Fruit fly (Drosophila melanogaster) whole organism, embryonic: ENCODE data around the gene Act87E.
A peak's percentile ranks its signal among the peaks of the same experiment; 100 is the strongest.

Experiments
- Aef1 ChIP-seq: fragments of 200-800 bp; sonication (Bioruptor generic); IDR thresholded peaks from 3 replicates; pipeline ENCODE4 v1.3.6; 2022; ENCODE audit warnings: missing biosample characterization, missing genetic modification characterization
- Bdp1 ChIP-seq: fragments of 200-800 bp; sonication (Bioruptor generic); optimal IDR thresholded peaks from 3 replicates; lab custom pipeline; 2016; ENCODE audit warnings: missing biosample characterization, missing genetic modification characterization
- CG11504 ChIP-seq: fragments of 200-800 bp; sonication (Bioruptor generic); optimal IDR thresholded peaks from 3 replicates; lab custom pipeline; 2019; ENCODE audit warnings: missing biosample characterization, mild to moderate bottlenecking, missing genetic modification characterization, moderate library complexity
- CG12391 ChIP-seq: fragments of 200-800 bp; sonication (Bioruptor generic); optimal IDR thresholded peaks from 3 replicates; lab custom pipeline; 2018; ENCODE audit warnings: missing biosample characterization, mild to moderate bottlenecking, missing genetic modification characterization, moderate library complexity
- CG12942 ChIP-seq: fragments of 200-800 bp; sonication (Bioruptor generic); optimal IDR thresholded peaks from 3 replicates; lab custom pipeline; 2016; ENCODE audit warnings: missing biosample characterization, missing genetic modification characterization
- CG14860 ChIP-seq: fragments of 200-800 bp; sonication (Bioruptor generic); IDR thresholded peaks from 3 replicates; pipeline ENCODE4 v1.3.6; 2022; ENCODE audit warnings: missing biosample characterization, missing genetic modification characterization; ENCODE audit not compliant: partially characterized antibody
- CG15514 ChIP-seq: fragments of 200-800 bp; sonication (Bioruptor generic); optimal IDR thresholded peaks from 3 replicates; lab custom pipeline; 2017; ENCODE audit warnings: missing biosample characterization, missing genetic modification characterization, mild to moderate bottlenecking, moderate library complexity, missing genetic modification reagents
- CG15696 ChIP-seq: fragments of 200-800 bp; sonication (Bioruptor generic); optimal IDR thresholded peaks from 2 replicates; lab custom pipeline; 2019; ENCODE audit warnings: missing biosample characterization, mild to moderate bottlenecking, missing genetic modification characterization, moderate library complexity
- CG1603 ChIP-seq: fragments of 200-800 bp; sonication (Bioruptor generic); optimal IDR thresholded peaks from 2 replicates; lab custom pipeline; 2019; ENCODE audit warnings: missing biosample characterization, mild to moderate bottlenecking, missing genetic modification characterization, moderate library complexity
- CG16815 ChIP-seq: fragments of 200-800 bp; sonication (Bioruptor generic); optimal IDR thresholded peaks from 3 replicates; lab custom pipeline; 2017; ENCODE audit warnings: missing biosample characterization, mild to moderate bottlenecking, missing genetic modification characterization
- CG17328 ChIP-seq: fragments of 200-800 bp; sonication (Bioruptor generic); IDR thresholded peaks from 2 replicates; pipeline ENCODE4 v1.3.6; 2022; ENCODE audit warnings: missing biosample characterization, missing genetic modification characterization
- CG2202 ChIP-seq: fragments of 200-800 bp; sonication (Bioruptor generic); optimal IDR thresholded peaks from 2 replicates; lab custom pipeline; 2018; ENCODE audit warnings: missing biosample characterization, mild to moderate bottlenecking, missing genetic modification characterization
- CG31441 ChIP-seq: fragments of 200-800 bp; sonication (Bioruptor generic); IDR thresholded peaks from 2 replicates; pipeline ENCODE4 v1.3.6; 2022; ENCODE audit warnings: missing biosample characterization, missing genetic modification characterization
- CG5245 ChIP-seq: fragments of 200-800 bp; sonication (Bioruptor generic); optimal IDR thresholded peaks from 3 replicates; lab custom pipeline; 2016; ENCODE audit warnings: missing biosample characterization, missing genetic modification characterization
- CG5953 ChIP-seq: fragments of 200-800 bp; sonication (Bioruptor generic); IDR thresholded peaks from 2 replicates; pipeline ENCODE4 v1.3.6; 2022; ENCODE audit warnings: missing biosample characterization, missing genetic modification characterization
- CG6654 ChIP-seq: fragments of 200-800 bp; sonication (Bioruptor generic); optimal IDR thresholded peaks from 2 replicates; lab custom pipeline; 2017; ENCODE audit warnings: missing biosample characterization, mild to moderate bottlenecking, missing genetic modification characterization
- CG9817 ChIP-seq: fragments of 200-800 bp; sonication (Bioruptor generic); optimal IDR thresholded peaks from 2 replicates; lab custom pipeline; 2018; ENCODE audit warnings: missing biosample characterization, mild to moderate bottlenecking, missing genetic modification characterization, moderate library complexity
- CG9876 ChIP-seq: fragments of 200-800 bp; sonication (Bioruptor generic); optimal IDR thresholded peaks from 2 replicates; lab custom pipeline; 2016; ENCODE audit warnings: missing biosample characterization, missing genetic modification characterization
- CG9932 ChIP-seq: fragments of 200-800 bp; sonication (Bioruptor generic); IDR thresholded peaks from 2 replicates; pipeline ENCODE4 v1.3.6; 2022; ENCODE audit warnings: missing biosample characterization, missing genetic modification characterization
- CTCF ChIP-seq: fragments of 200-800 bp; sonication (Bioruptor generic); optimal IDR thresholded peaks from 2 replicates; lab custom pipeline; 2017; ENCODE audit warnings: missing biosample characterization, mild to moderate bottlenecking, missing genetic modification characterization, moderate library complexity
- Doc2 ChIP-seq: fragments of 200-800 bp; sonication (Bioruptor generic); IDR thresholded peaks from 2 replicates; pipeline ENCODE4 v1.3.6; 2022; ENCODE audit warnings: missing biosample characterization, missing genetic modification characterization
- ERR ChIP-seq: fragments of 200-800 bp; sonication (Bioruptor generic); optimal IDR thresholded peaks from 2 replicates; lab custom pipeline; 2016; ENCODE audit warnings: missing biosample characterization, missing genetic modification characterization
- Elba2 ChIP-seq: fragments of 200-800 bp; sonication (Bioruptor generic); optimal IDR thresholded peaks from 3 replicates; lab custom pipeline; 2016; ENCODE audit warnings: missing biosample characterization, missing genetic modification characterization
- H2.0 ChIP-seq: fragments of 200-800 bp; sonication (Bioruptor generic); IDR thresholded peaks from 2 replicates; pipeline ENCODE4 v1.3.6; 2022; ENCODE audit warnings: missing biosample characterization, missing genetic modification characterization
- HmgD ChIP-seq: fragments of 200-800 bp; sonication (Bioruptor generic); optimal IDR thresholded peaks from 3 replicates; lab custom pipeline; 2016; ENCODE audit warnings: missing biosample characterization, missing genetic modification characterization
- Myb ChIP-seq: fragments of 200-800 bp; sonication (Bioruptor generic); optimal IDR thresholded peaks from 2 replicates; lab custom pipeline; 2016; ENCODE audit warnings: missing biosample characterization, missing genetic modification characterization
- NK7.1 ChIP-seq: fragments of 200-800 bp; sonication (Bioruptor generic); optimal IDR thresholded peaks from 3 replicates; lab custom pipeline; 2016; ENCODE audit warnings: missing biosample characterization, missing genetic modification characterization
- Ravus ChIP-seq: fragments of 200-800 bp; sonication (Bioruptor generic); IDR thresholded peaks from 2 replicates; pipeline ENCODE4 v1.3.6; 2022; ENCODE audit warnings: missing biosample characterization, missing genetic modification characterization
- Sox102F ChIP-seq: fragments of 200-800 bp; sonication (Bioruptor generic); optimal IDR thresholded peaks from 2 replicates; lab custom pipeline; 2018; ENCODE audit warnings: missing biosample characterization, mild to moderate bottlenecking, missing genetic modification characterization, moderate library complexity
- Ssrp ChIP-seq: fragments of 200-800 bp; sonication (Bioruptor generic); optimal IDR thresholded peaks from 2 replicates; lab custom pipeline; 2018; ENCODE audit warnings: missing biosample characterization, mild to moderate bottlenecking, missing genetic modification characterization, moderate library complexity
- amos ChIP-seq: fragments of 200-800 bp; sonication (Bioruptor generic); IDR thresholded peaks from 2 replicates; pipeline ENCODE4 v1.3.6; 2022; ENCODE audit warnings: missing biosample characterization, missing genetic modification characterization; ENCODE audit not compliant: partially characterized antibody
- ase ChIP-seq: fragments of 200-800 bp; sonication (Bioruptor generic); IDR thresholded peaks from 3 replicates; pipeline ENCODE4 v1.3.6; 2022; ENCODE audit warnings: missing biosample characterization, missing genetic modification characterization
- chn ChIP-seq: fragments of 200-800 bp; sonication (Bioruptor generic); optimal IDR thresholded peaks from 2 replicates; lab custom pipeline; 2016; ENCODE audit warnings: missing biosample characterization, missing genetic modification characterization
- fd102C ChIP-seq: fragments of 200-800 bp; sonication (Bioruptor generic); optimal IDR thresholded peaks from 2 replicates; lab custom pipeline; 2018; ENCODE audit warnings: missing biosample characterization, mild to moderate bottlenecking, missing genetic modification characterization, moderate library complexity
- insv ChIP-seq, 2 experiments: fragments of 200-800 bp; sonication (Bioruptor generic); optimal IDR thresholded peaks; 3 replicates each; lab custom pipeline; 2016 to 2018; ENCODE audit warnings: missing biosample characterization in 2 of 2, missing genetic modification characterization in 2 of 2
- knrl ChIP-seq: fragments of 200-800 bp; sonication (Bioruptor generic); IDR thresholded peaks from 3 replicates; pipeline ENCODE4 v1.3.6; 2022; ENCODE audit warnings: missing biosample characterization, missing genetic modification characterization; ENCODE audit not compliant: partially characterized antibody
- oc ChIP-seq: fragments of 200-800 bp; sonication (Bioruptor generic); optimal IDR thresholded peaks from 2 replicates; lab custom pipeline; 2018; ENCODE audit warnings: missing biosample characterization, mild to moderate bottlenecking, missing genetic modification characterization, moderate library complexity
- org-1 ChIP-seq: fragments of 200-800 bp; sonication (Bioruptor generic); optimal IDR thresholded peaks from 2 replicates; lab custom pipeline; 2017; ENCODE audit warnings: missing biosample characterization, missing genetic modification characterization
- peb ChIP-seq: fragments of 200-800 bp; sonication (Bioruptor generic); IDR thresholded peaks from 2 replicates; pipeline ENCODE4 v1.3.6; 2022; ENCODE audit warnings: missing biosample characterization, missing genetic modification characterization
- pho ChIP-seq: fragments of 200-800 bp; sonication (Bioruptor generic); optimal IDR thresholded peaks from 2 replicates; lab custom pipeline; 2016; ENCODE audit warnings: missing biosample characterization, missing genetic modification characterization
- rib ChIP-seq: fragments of 200-800 bp; sonication (Bioruptor generic); IDR thresholded peaks from 2 replicates; pipeline ENCODE4 v1.3.6; 2022; ENCODE audit warnings: missing biosample characterization, missing genetic modification characterization
- sens-2 ChIP-seq: fragments of 200-800 bp; sonication (Bioruptor generic); IDR thresholded peaks from 2 replicates; pipeline ENCODE4 v1.3.6; 2022; ENCODE audit warnings: missing biosample characterization, missing genetic modification characterization
- stwl ChIP-seq: fragments of 200-800 bp; sonication (Bioruptor generic); optimal IDR thresholded peaks from 3 replicates; lab custom pipeline; 2018; ENCODE audit warnings: missing biosample characterization, mild to moderate bottlenecking, missing genetic modification characterization, moderate library complexity
- tgo ChIP-seq: fragments of 200-800 bp; sonication (Bioruptor generic); IDR thresholded peaks from 3 replicates; pipeline ENCODE4 v1.3.6; 2022; ENCODE audit warnings: missing biosample characterization, missing genetic modification characterization
- tll ChIP-seq, 2 experiments: fragments of 200-800 bp in 1 of 2; fragments of >200 bp in 1 of 2; sonication (Bioruptor generic) in 1 of 2; optimal IDR thresholded peaks; 2 replicates each; lab custom pipeline; 2017 to 2019; ENCODE audit warnings: missing biosample characterization in 2 of 2, missing genetic modification characterization in 2 of 2, mild to moderate bottlenecking in 1 of 2, moderate library complexity in 1 of 2
- tx ChIP-seq: fragments of 200-800 bp; sonication (Bioruptor generic); optimal IDR thresholded peaks from 2 replicates; lab custom pipeline; 2016; ENCODE audit warnings: missing biosample characterization, missing genetic modification characterization
- unpg ChIP-seq: fragments of 200-800 bp; sonication (Bioruptor generic); optimal IDR thresholded peaks from 3 replicates; lab custom pipeline; 2018; ENCODE audit warnings: missing biosample characterization, mild to moderate bottlenecking, missing genetic modification characterization, moderate library complexity
- wek ChIP-seq: fragments of 200-800 bp; sonication (Bioruptor generic); optimal IDR thresholded peaks from 3 replicates; lab custom pipeline; 2018; ENCODE audit warnings: missing biosample characterization, mild to moderate bottlenecking, missing genetic modification characterization, moderate library complexity
- zen2 ChIP-seq: fragments of 200-800 bp; sonication (Bioruptor generic); IDR thresholded peaks from 3 replicates; pipeline ENCODE4 v1.3.6; 2022; ENCODE audit warnings: missing biosample characterization, missing genetic modification characterization; ENCODE audit not compliant: partially characterized antibody
- zfh1 ChIP-seq: fragments of 200-800 bp; sonication (Bioruptor generic); IDR thresholded peaks from 3 replicates; pipeline ENCODE4 v1.3.6; 2022; ENCODE audit warnings: missing biosample characterization, missing genetic modification characterization

Gene Act87E

dm6 chr3R:13403032-13403459, 22.7 kb upstream of the Act87E start, which contains the start of gene Dpm3 (continued):
- peak; percentile 94 for TF ChIP-seq knrl (GFP tag; lab: Robert Waterston, UW)
- no peak for TF ChIP-seq Ravus (GFP tag; lab: Robert Waterston, UW)
- peak; percentile 40 for TF ChIP-seq CG9817
- TF ChIP-seq CG6654, result no peak
- peak; percentile 96 for TF ChIP-seq stwl (tag; lab: Kevin White, UChicago)
- peak; percentile 39 for TF ChIP-seq Bdp1 (GFP tag; lab: Kevin White, UChicago)
- TF ChIP-seq pho (GFP tag; lab: Kevin White, UChicago), result peak; percentile 60
- peak; percentile 84 for TF ChIP-seq zen2
- TF ChIP-seq CG14860 (GFP tag; lab: Robert Waterston, UW), result peak; percentile 91
- TF ChIP-seq Sox102F (GFP tag; lab: Kevin White, UChicago), result peak; percentile 13
- TF ChIP-seq CG9876 (GFP tag; lab: Kevin White, UChicago), result peak; percentile 57
- TF ChIP-seq CG15514 (GFP tag; lab: Kevin White, UChicago), result peak; percentile 58

dm6 chr3R:13404841-13405441, 20.8 kb upstream of the Act87E start, which contains the start of gene yellow-e3:
Gene yellow-e3, minus strand, starts transcription at chr3R:13404870.
- TF ChIP-seq HmgD (GFP tag; lab: Kevin White, UChicago), result no peak
- TF ChIP-seq wek, result no peak
- TF ChIP-seq Myb (GFP tag; lab: Kevin White, UChicago), result no peak
- peak; percentile 28 for TF ChIP-seq Elba2 (GFP tag; lab: Kevin White, UChicago)
- peak; percentile 64; the same call in 2 of the 3 replicates for TF ChIP-seq zfh1
- TF ChIP-seq CG9932 (GFP tag; lab: Robert Waterston, UW), result no peak
- 0 out of 2 replicates have a peak, but pooled peaks have one; percentile 35 for TF ChIP-seq CG31441
- TF ChIP-seq CG15514 (GFP tag; lab: Kevin White, UChicago), result no peak
- TF ChIP-seq fd102C (GFP tag; lab: Kevin White, UChicago), result peak; percentile 64
- peak in 1 of 2 experiments; percentile 75 for TF ChIP-seq tll (GFP tag; optimal IDR thresholded peaks at IDR 0.05; lab: Kevin White, UChicago)
- TF ChIP-seq rib (GFP tag; lab: Robert Waterston, UW), result no peak
- TF ChIP-seq CG15696 (tag; lab: Kevin White, UChicago), result peak; percentile 90
- peak; percentile 6 for TF ChIP-seq CG11504 (tag; lab: Kevin White, UChicago)
- TF ChIP-seq unpg (GFP tag; lab: Kevin White, UChicago), result peak; percentile 16
- TF ChIP-seq chn (GFP tag; lab: Kevin White, UChicago), result no peak
- no peak for TF ChIP-seq CG5953 (GFP tag; lab: Robert Waterston, UW)
- no peak for TF ChIP-seq amos
- peak; percentile 17 for TF ChIP-seq Ssrp (tag; lab: Kevin White, UChicago)
- TF ChIP-seq CG12942 (GFP tag; lab: Kevin White, UChicago), result no peak
- no peak for TF ChIP-seq peb (GFP tag; lab: Robert Waterston, UW)
- TF ChIP-seq H2.0 (GFP tag; lab: Robert Waterston, UW), result no peak
- no peak for TF ChIP-seq ase
- TF ChIP-seq Doc2 (GFP tag; lab: Robert Waterston, UW), result no peak
- no peak for TF ChIP-seq CG17328 (GFP tag; lab: Robert Waterston, UW)
- no peak for TF ChIP-seq insv (GFP tag; optimal IDR thresholded peaks at IDR 0.05; lab: Kevin White, UChicago)
- TF ChIP-seq CG16815 (GFP tag; lab: Kevin White, UChicago), result peak; percentile 41
- TF ChIP-seq CG5245 (GFP tag; lab: Kevin White, UChicago), result no peak
- no peak for TF ChIP-seq ERR (GFP tag; lab: Kevin White, UChicago)
- peak; percentile 48 for TF ChIP-seq CG12391 (tag; lab: Kevin White, UChicago)
- no peak for TF ChIP-seq oc (tag; lab: Kevin White, UChicago)
- TF ChIP-seq Aef1 (GFP tag; lab: Robert Waterston, UW), result no peak
- TF ChIP-seq tgo (GFP tag; lab: Robert Waterston, UW), result no peak
- no peak for TF ChIP-seq org-1
- no peak for TF ChIP-seq sens-2 (GFP tag; lab: Robert Waterston, UW)
- no peak for TF ChIP-seq NK7.1 (GFP tag; lab: Kevin White, UChicago)
- no peak for TF ChIP-seq tx
- TF ChIP-seq CG1603 (tag; lab: Kevin White, UChicago), result no peak
- TF ChIP-seq CG2202, result peak; percentile 38
- no peak for TF ChIP-seq CTCF (GFP tag; lab: Kevin White, UChicago)
